Fruit fly (Drosophila melanogaster) whole organism, embryonic: Measurements from ENCODE around the gene frtz.
A peak's percentile ranks its signal among the peaks of the same experiment; 100 is the strongest.

Experiments used
- Asciz ChIP-seq: fragments of 200-800 bp; sonication (Bioruptor generic); optimal IDR thresholded peaks from 2 replicates; lab custom pipeline; 2017; ENCODE audit warnings: missing biosample characterization, mild to moderate bottlenecking, missing genetic modification characterization, missing genetic modification reagents
- Bgb ChIP-seq: fragments of 200-800 bp; sonication (Bioruptor generic); IDR thresholded peaks from 2 replicates; pipeline ENCODE4 v1.3.6; 2022; ENCODE audit warnings: missing biosample characterization, missing genetic modification characterization; ENCODE audit not compliant: partially characterized antibody
- CG10979 ChIP-seq: fragments of 200-800 bp; sonication (Bioruptor generic); optimal IDR thresholded peaks from 2 replicates; lab custom pipeline; 2018; ENCODE audit warnings: missing biosample characterization, mild to moderate bottlenecking, missing genetic modification characterization, moderate library complexity
- CG11085 ChIP-seq: fragments of 200-800 bp; sonication (Bioruptor generic); IDR thresholded peaks from 2 replicates; pipeline ENCODE4 v1.3.6; 2022; ENCODE audit warnings: missing biosample characterization, missing genetic modification characterization
- CG11247 ChIP-seq: fragments of 200-800 bp; sonication (Bioruptor generic); IDR thresholded peaks from 2 replicates; pipeline ENCODE4 v1.3.6; 2022; ENCODE audit warnings: missing biosample characterization, missing genetic modification characterization
- CG11695 ChIP-seq: fragments of 200-800 bp; sonication (Bioruptor generic); IDR thresholded peaks from 3 replicates; pipeline ENCODE4 v1.3.6; 2022; ENCODE audit warnings: missing biosample characterization, missing genetic modification characterization
- CG12659 ChIP-seq: fragments of 200-800 bp; sonication (Bioruptor generic); optimal IDR thresholded peaks from 3 replicates; lab custom pipeline; 2017; ENCODE audit warnings: mild to moderate bottlenecking, missing biosample characterization, missing genetic modification reagents, missing genetic modification characterization
- CG15011 ChIP-seq: fragments of 200-800 bp; sonication (Bioruptor generic); optimal IDR thresholded peaks from 3 replicates; lab custom pipeline; 2018; ENCODE audit warnings: missing biosample characterization, mild to moderate bottlenecking, missing genetic modification characterization
- CG15073 ChIP-seq: fragments of 200-800 bp; sonication (Bioruptor generic); optimal IDR thresholded peaks from 2 replicates; lab custom pipeline; 2016; ENCODE audit warnings: missing biosample characterization, missing genetic modification characterization
- CG16779 ChIP-seq: fragments of 200-800 bp; sonication (Bioruptor generic); IDR thresholded peaks from 2 replicates; pipeline ENCODE4 v1.3.6; 2022; ENCODE audit warnings: missing biosample characterization, missing genetic modification characterization
- CG17361 ChIP-seq: fragments of 200-800 bp; sonication (Bioruptor generic); IDR thresholded peaks from 3 replicates; pipeline ENCODE4 v1.3.6; 2022; ENCODE audit warnings: missing biosample characterization, missing genetic modification characterization
- CG17385 ChIP-seq: fragments of 200-800 bp; sonication (Bioruptor generic); optimal IDR thresholded peaks from 3 replicates; lab custom pipeline; 2018; ENCODE audit warnings: missing biosample characterization, mild to moderate bottlenecking, missing genetic modification characterization
- CG1792 ChIP-seq: fragments of 200-800 bp; sonication (Bioruptor generic); optimal IDR thresholded peaks from 2 replicates; lab custom pipeline; 2016; ENCODE audit warnings: missing biosample characterization, missing genetic modification characterization
- CG31441 ChIP-seq: fragments of 200-800 bp; sonication (Bioruptor generic); IDR thresholded peaks from 2 replicates; pipeline ENCODE4 v1.3.6; 2022; ENCODE audit warnings: missing biosample characterization, missing genetic modification characterization
- CG3995 ChIP-seq: fragments of 200-800 bp; sonication (Bioruptor generic); optimal IDR thresholded peaks from 3 replicates; lab custom pipeline; 2016; ENCODE audit warnings: missing biosample characterization, missing genetic modification characterization
- CG43689 ChIP-seq: fragments of 200-800 bp; sonication (Bioruptor generic); IDR thresholded peaks from 2 replicates; pipeline ENCODE4 v1.3.6; 2022; ENCODE audit warnings: missing biosample characterization, missing genetic modification characterization
- CG4854 ChIP-seq: fragments of 200-800 bp; sonication (Bioruptor generic); optimal IDR thresholded peaks from 2 replicates; lab custom pipeline; 2016; ENCODE audit warnings: missing biosample characterization, missing genetic modification characterization, inconsistent platforms
- CG6272 ChIP-seq: fragments of 200-800 bp; sonication (Bioruptor generic); IDR thresholded peaks from 2 replicates; pipeline ENCODE4 v1.3.6; 2022; ENCODE audit warnings: missing biosample characterization, missing genetic modification characterization
- CG6765 ChIP-seq: fragments of 200-800 bp; sonication (Bioruptor generic); optimal IDR thresholded peaks from 3 replicates; lab custom pipeline; 2017; ENCODE audit warnings: missing biosample characterization, mild to moderate bottlenecking, missing genetic modification characterization
- CG6854 ChIP-seq: fragments of 200-800 bp; sonication (Bioruptor generic); optimal IDR thresholded peaks from 3 replicates; lab custom pipeline; 2017; ENCODE audit warnings: missing biosample characterization, mild to moderate bottlenecking, missing genetic modification characterization
- CG7745 ChIP-seq: fragments of 200-800 bp; sonication (Bioruptor generic); optimal IDR thresholded peaks from 2 replicates; lab custom pipeline; 2018; ENCODE audit warnings: missing biosample characterization, mild to moderate bottlenecking, missing genetic modification characterization, moderate library complexity
- CG8924 ChIP-seq: fragments of 200-800 bp; optimal IDR thresholded peaks from 3 replicates; lab custom pipeline; 2019; ENCODE audit warnings: missing biosample characterization, mild to moderate bottlenecking, missing genetic modification characterization, moderate library complexity
- CG9817 ChIP-seq: fragments of 200-800 bp; sonication (Bioruptor generic); optimal IDR thresholded peaks from 2 replicates; lab custom pipeline; 2018; ENCODE audit warnings: missing biosample characterization, mild to moderate bottlenecking, missing genetic modification characterization, moderate library complexity
- CTCF ChIP-seq: fragments of 200-800 bp; sonication (Bioruptor generic); optimal IDR thresholded peaks from 2 replicates; lab custom pipeline; 2017; ENCODE audit warnings: missing biosample characterization, mild to moderate bottlenecking, missing genetic modification characterization, moderate library complexity
- Doc2 ChIP-seq: fragments of 200-800 bp; sonication (Bioruptor generic); IDR thresholded peaks from 2 replicates; pipeline ENCODE4 v1.3.6; 2022; ENCODE audit warnings: missing biosample characterization, missing genetic modification characterization
- Fer1 ChIP-seq: fragments of 200-800 bp; sonication (Bioruptor generic); optimal IDR thresholded peaks from 2 replicates; lab custom pipeline; 2017; ENCODE audit warnings: missing biosample characterization, mild to moderate bottlenecking, missing genetic modification characterization
- Med ChIP-seq: fragments of 200-800 bp; sonication (Bioruptor generic); peaks from one replicate; lab custom pipeline; 2016; ENCODE audit warnings: missing biosample characterization, missing genetic modification characterization, mild to moderate bottlenecking, inconsistent platforms, moderate library complexity
- Myb ChIP-seq: fragments of 200-800 bp; sonication (Bioruptor generic); optimal IDR thresholded peaks from 2 replicates; lab custom pipeline; 2016; ENCODE audit warnings: missing biosample characterization, missing genetic modification characterization
- Opbp ChIP-seq: fragments of 200-800 bp; sonication (Bioruptor generic); IDR thresholded peaks from 3 replicates; pipeline ENCODE4 v1.3.6; 2022; ENCODE audit warnings: missing biosample characterization, missing genetic modification characterization; ENCODE audit not compliant: partially characterized antibody
- Stat92E ChIP-seq, 3 experiments: fragments of >200 bp in 2 of 3; fragments of 200-800 bp in 1 of 3; sonication (Bioruptor generic) in 1 of 3; optimal IDR thresholded peaks; 2 replicates each; lab custom pipeline; 2017 to 2019; ENCODE audit warnings: missing biosample characterization in 3 of 3, missing genetic modification characterization in 3 of 3, mild to moderate bottlenecking in 1 of 3, moderate library complexity in 1 of 3
- Usf ChIP-seq: fragments of 200-800 bp; sonication (Bioruptor generic); optimal IDR thresholded peaks from 2 replicates; lab custom pipeline; 2017; ENCODE audit warnings: missing genotype, missing biosample characterization, missing genetic modification characterization
- Xrp1 ChIP-seq: fragments of 200-800 bp; sonication (Bioruptor generic); IDR thresholded peaks from 2 replicates; pipeline ENCODE4 v1.3.6; 2022; ENCODE audit warnings: missing biosample characterization, missing genetic modification characterization
- ap ChIP-seq: fragments of 200-800 bp; sonication (Bioruptor generic); IDR thresholded peaks from 2 replicates; pipeline ENCODE4 v1.3.6; 2022; ENCODE audit warnings: missing biosample characterization, missing genetic modification characterization
- ash1 ChIP-seq: fragments of 200-800 bp; sonication (Bioruptor generic); optimal IDR thresholded peaks from 2 replicates; lab custom pipeline; 2018; ENCODE audit warnings: missing biosample characterization, mild to moderate bottlenecking, missing genetic modification characterization
- ato ChIP-seq: fragments of 200-800 bp; sonication (Bioruptor generic); IDR thresholded peaks from 2 replicates; pipeline ENCODE4 v1.3.6; 2022; ENCODE audit warnings: missing biosample characterization, missing genetic modification characterization; ENCODE audit not compliant: partially characterized antibody
- bbx ChIP-seq: fragments of 200-800 bp; sonication (Bioruptor generic); IDR thresholded peaks from 2 replicates; pipeline ENCODE4 v1.3.6; 2022; ENCODE audit warnings: missing biosample characterization, missing genetic modification characterization; ENCODE audit not compliant: partially characterized antibody
- dan ChIP-seq: fragments of 200-800 bp; sonication (Bioruptor generic); IDR thresholded peaks from 2 replicates; pipeline ENCODE4 v1.3.6; 2022; ENCODE audit warnings: missing biosample characterization, missing genetic modification characterization
- gce ChIP-seq: fragments of 200-800 bp; sonication (Bioruptor generic); IDR thresholded peaks from 3 replicates; pipeline ENCODE4 v1.3.6; 2022; ENCODE audit warnings: missing biosample characterization, missing genetic modification characterization
- insv ChIP-seq, 2 experiments: fragments of 200-800 bp; sonication (Bioruptor generic); optimal IDR thresholded peaks; 3 replicates each; lab custom pipeline; 2016 to 2018; ENCODE audit warnings: missing biosample characterization in 2 of 2, missing genetic modification characterization in 2 of 2
- jigr1 ChIP-seq: fragments of 200-800 bp; sonication (Bioruptor generic); IDR thresholded peaks from 3 replicates; pipeline ENCODE4 v1.3.6; 2022; ENCODE audit warnings: missing biosample characterization, missing genetic modification characterization
- knrl ChIP-seq: fragments of 200-800 bp; sonication (Bioruptor generic); IDR thresholded peaks from 3 replicates; pipeline ENCODE4 v1.3.6; 2022; ENCODE audit warnings: missing biosample characterization, missing genetic modification characterization; ENCODE audit not compliant: partially characterized antibody
- mirr ChIP-seq: fragments of 200-800 bp; sonication (Bioruptor generic); optimal IDR thresholded peaks from 3 replicates; lab custom pipeline; 2018; ENCODE audit warnings: missing biosample characterization, mild to moderate bottlenecking, missing genetic modification characterization
- odd ChIP-seq: fragments of 200-800 bp; sonication (Bioruptor generic); optimal IDR thresholded peaks from 2 replicates; lab custom pipeline; 2017; ENCODE audit warnings: missing biosample characterization, mild to moderate bottlenecking, missing genetic modification characterization
- psq ChIP-seq: fragments of 200-800 bp; sonication (Bioruptor generic); optimal IDR thresholded peaks from 2 replicates; lab custom pipeline; 2017; ENCODE audit warnings: missing biosample characterization, missing genetic modification characterization
- scrt ChIP-seq: fragments of 200-800 bp; sonication (Bioruptor generic); optimal IDR thresholded peaks from 2 replicates; lab custom pipeline; 2018; ENCODE audit warnings: missing biosample characterization, mild to moderate bottlenecking, missing genetic modification characterization, moderate library complexity
- sim ChIP-seq: fragments of 200-800 bp; sonication (Bioruptor generic); IDR thresholded peaks from 2 replicates; pipeline ENCODE4 v1.3.6; 2022; ENCODE audit warnings: missing biosample characterization, missing genetic modification characterization
- slou ChIP-seq: fragments of 200-800 bp; sonication (Bioruptor generic); optimal IDR thresholded peaks from 3 replicates; lab custom pipeline; 2016; ENCODE audit warnings: missing biosample characterization, missing genetic modification characterization
- so ChIP-seq: fragments of 200-800 bp; sonication (Bioruptor generic); IDR thresholded peaks from 3 replicates; pipeline ENCODE4 v1.3.6; 2022; ENCODE audit warnings: missing biosample characterization, missing genetic modification characterization
- sr ChIP-seq: fragments of 200-800 bp; sonication (Bioruptor generic); IDR thresholded peaks from 3 replicates; pipeline ENCODE4 v1.3.6; 2022; ENCODE audit warnings: missing biosample characterization, missing genetic modification characterization
- tin ChIP-seq: fragments of 200-800 bp; sonication (Bioruptor generic); optimal IDR thresholded peaks from 3 replicates; lab custom pipeline; 2016; ENCODE audit warnings: missing biosample characterization, missing genetic modification characterization
- trh ChIP-seq: fragments of 200-800 bp; sonication (Bioruptor generic); optimal IDR thresholded peaks from 2 replicates; lab custom pipeline; 2016; ENCODE audit warnings: missing biosample characterization, missing genetic modification characterization
- unc-4 ChIP-seq: fragments of 200-800 bp; sonication (Bioruptor generic); IDR thresholded peaks from 2 replicates; pipeline ENCODE4 v1.3.6; 2022; ENCODE audit warnings: missing biosample characterization, missing genetic modification characterization; ENCODE audit not compliant: partially characterized antibody
- zfh1 ChIP-seq: fragments of 200-800 bp; sonication (Bioruptor generic); IDR thresholded peaks from 3 replicates; pipeline ENCODE4 v1.3.6; 2022; ENCODE audit warnings: missing biosample characterization, missing genetic modification characterization

The frtz gene

DNA sequence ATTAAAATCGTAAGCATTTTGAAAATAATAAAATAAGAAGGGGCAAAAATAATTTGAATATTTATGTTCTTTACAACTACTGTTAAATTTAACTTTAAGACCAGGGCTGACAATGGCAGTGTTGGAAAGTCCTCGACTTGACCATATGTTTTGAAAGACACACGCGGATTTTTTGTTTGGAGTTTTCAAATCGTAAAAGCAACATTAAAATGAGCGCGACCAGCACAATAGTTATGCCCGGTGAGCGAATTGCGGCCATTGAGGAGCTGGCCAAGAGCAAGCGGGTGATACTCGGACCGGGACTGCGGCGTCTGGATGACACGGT, 12.9 kb upstream of the frtz start, which contains the start of gene Rrp40:
Gene Rrp40 (plus strand): TSS at position 113 of the 325 bp plus-strand sequence.
- TF ChIP-seq CG15073 (GFP tag; lab: Kevin White, UChicago) (no peak), CG1792 (GFP tag; lab: Kevin White, UChicago) (no peak), CG17385 (GFP tag; lab: Kevin White, UChicago) (no peak), CG11085 (GFP tag; lab: Robert Waterston, UW) (no peak), psq (no peak), Usf (GFP tag; lab: Kevin White, UChicago) (no peak), bbx (GFP tag; lab: Robert Waterston, UW) (no peak), CG4854 (GFP tag; lab: Kevin White, UChicago) (no peak), Stat92E (GFP tag; optimal IDR thresholded peaks at IDR 0.05; lab: Kevin White, UChicago) (no peak), scrt (GFP tag; lab: Kevin White, UChicago) (no peak), odd (GFP tag; lab: Kevin White, UChicago) (no peak), Med (peak; percentile 80), CG6854 (no peak), CG6272 (no peak), CG7745 (tag; lab: Kevin White, UChicago) (no peak), mirr (GFP tag; lab: Kevin White, UChicago) (no peak), dan (GFP tag; lab: Robert Waterston, UW) (no peak), Myb (GFP tag; lab: Kevin White, UChicago) (no peak), Doc2 (GFP tag; lab: Robert Waterston, UW) (no peak), CG17361 (GFP tag; lab: Robert Waterston, UW) (no peak), Opbp (no peak), CG6765 (GFP tag; lab: Kevin White, UChicago) (no peak), trh (no peak), CG11247 (no peak), CG9817 (tag; lab: Kevin White, UChicago) (no peak), CG16779 (GFP tag; lab: Robert Waterston, UW) (no peak), knrl (GFP tag; lab: Robert Waterston, UW) (no peak), CTCF (GFP tag; lab: Kevin White, UChicago) (peak; percentile 12), CG3995 (GFP tag; lab: Kevin White, UChicago) (peak; percentile 5), CG10979 (tag; lab: Kevin White, UChicago) (no peak), CG12659 (GFP tag; lab: Kevin White, UChicago) (peak; percentile 38), CG8924 (tag; lab: Kevin White, UChicago) (no peak), ash1 (no peak), ap (GFP tag; lab: Robert Waterston, UW) (no peak), Xrp1 (GFP tag; lab: Robert Waterston, UW) (no peak), insv (GFP tag; optimal IDR thresholded peaks at IDR 0.05; lab: Kevin White, UChicago) (no peak), Fer1 (no peak), CG15011 (GFP tag; lab: Kevin White, UChicago) (no peak), Asciz (GFP tag; lab: Kevin White, UChicago) (no peak), CG31441 (GFP tag; lab: Robert Waterston, UW) (no peak), tin (GFP tag; lab: Kevin White, UChicago) (no peak), Bgb (GFP tag; lab: Robert Waterston, UW) (no peak), zfh1 (GFP tag; lab: Robert Waterston, UW) (no peak), ato (GFP tag; lab: Robert Waterston, UW) (no peak), CG11695 (GFP tag; lab: Robert Waterston, UW) (no peak), gce (GFP tag; lab: Robert Waterston, UW) (no peak), jigr1 (GFP tag; lab: Robert Waterston, UW) (no peak), slou (no peak), so (GFP tag; lab: Robert Waterston, UW) (no peak), sim (no peak), unc-4 (GFP tag; lab: Robert Waterston, UW) (no peak), sr (no peak), CG43689 (GFP tag; lab: Robert Waterston, UW) (no peak)
